ENCODE assay signal across 1 fruit fly cellular context in genomic region chr3R:16793935-16794589, dm6.
TF ChIP-seq lines count a peak whose summit lies in the region.

No protein-coding gene starts in this region.

TF ChIP-seq in whole organism, embryonic, 481 proteins besides CTCF, POLR2A, EP300 and RAD21 (continued from another document and continues in another):
- TF ChIP-seq CG7786 (GFP tag; optimal IDR thresholded peaks at IDR 0.05; lab: Kevin White, UChicago) (peak; percentile 4), Atf6 (GFP tag; IDR thresholded peaks at IDR 0.05; lab: Robert Waterston, UW) (0 out of 2 replicates have a peak, but pooled peaks have one; percentile 28), CG10565 (GFP tag; optimal IDR thresholded peaks at IDR 0.05; lab: Kevin White, UChicago) (no peak), GATAe (GFP tag; conservative IDR thresholded peaks at IDR 0.05; lab: Robert Waterston, UW) (no peak), Aef1 (GFP tag; IDR thresholded peaks at IDR 0.05; lab: Robert Waterston, UW) (no peak; the same call in 2 of the 3 replicates), CG9817 (tag; optimal IDR thresholded peaks at IDR 0.05; lab: Kevin White, UChicago) (peak; percentile 33), Camta (GFP tag; optimal IDR thresholded peaks at IDR 0.05; lab: Kevin White, UChicago) (no peak), Rfx (GFP tag; IDR thresholded peaks at IDR 0.05; lab: Robert Waterston, UW) (no peak), dan (GFP tag; IDR thresholded peaks at IDR 0.05; lab: Robert Waterston, UW) (no peak), CG10267 (tag; optimal IDR thresholded peaks at IDR 0.05; lab: Kevin White, UChicago) (peak; percentile 62), gsb-n (tag; optimal IDR thresholded peaks at IDR 0.05; lab: Kevin White, UChicago) (peak; percentile 44), CG32772 (GFP tag; IDR thresholded peaks at IDR 0.05; lab: Robert Waterston, UW) (no peak), Awh (GFP tag; IDR thresholded peaks at IDR 0.05; lab: Robert Waterston, UW) (no peak), YL-1 (GFP tag; optimal IDR thresholded peaks at IDR 0.05; lab: Kevin White, UChicago) (no peak), crp (GFP tag; optimal IDR thresholded peaks at IDR 0.05; lab: Kevin White, UChicago) (no peak), Sry-β (GFP tag; optimal IDR thresholded peaks at IDR 0.05; lab: Kevin White, UChicago) (no peak), MESR4 (GFP tag; optimal IDR thresholded peaks at IDR 0.05; lab: Kevin White, UChicago) (no peak), Xbp1 (GFP tag; optimal IDR thresholded peaks at IDR 0.05; lab: Kevin White, UChicago) (peak; percentile 49), CG14860 (GFP tag; IDR thresholded peaks at IDR 0.05; lab: Robert Waterston, UW; ENCODE audit: partially characterized antibody) (no peak), toy (GFP tag; IDR thresholded peaks at IDR 0.05; lab: Robert Waterston, UW) (no peak), CG3838 (GFP tag; optimal IDR thresholded peaks at IDR 0.05; lab: Kevin White, UChicago) (no peak), CG2120 (GFP tag; optimal IDR thresholded peaks at IDR 0.05; lab: Kevin White, UChicago) (peak; percentile 67), CG8290 (GFP tag; optimal IDR thresholded peaks at IDR 0.05; lab: Kevin White, UChicago) (no peak), CG8290 (tag; optimal IDR thresholded peaks at IDR 0.05; lab: Kevin White, UChicago) (no peak), scrt (GFP tag; optimal IDR thresholded peaks at IDR 0.05; lab: Kevin White, UChicago) (peak; percentile 56), CG15514 (GFP tag; optimal IDR thresholded peaks at IDR 0.05; lab: Kevin White, UChicago) (peak; percentile 54), CG14441 (GFP tag; IDR thresholded peaks at IDR 0.05; lab: Robert Waterston, UW) (0 out of 2 replicates have a peak, but pooled peaks have one; percentile 27), lilli (GFP tag; optimal IDR thresholded peaks at IDR 0.05; lab: Kevin White, UChicago) (peak; percentile 67), chinmo (GFP tag; IDR thresholded peaks at IDR 0.05; lab: Robert Waterston, UW; ENCODE audit: partially characterized antibody) (no peak), Atf3 (GFP tag; optimal IDR thresholded peaks at IDR 0.05; lab: Kevin White, UChicago) (no peak), CG4404 (GFP tag; IDR thresholded peaks at IDR 0.05; lab: Robert Waterston, UW) (no peak; the same call in 1 of the 2 replicates), CG31388 (GFP tag; optimal IDR thresholded peaks at IDR 0.05; lab: Kevin White, UChicago) (no peak), gce (GFP tag; IDR thresholded peaks at IDR 0.05; lab: Robert Waterston, UW) (no peak), B-H2 (GFP tag; optimal IDR thresholded peaks at IDR 0.05; lab: Kevin White, UChicago) (peak; percentile 13), mirr (GFP tag; optimal IDR thresholded peaks at IDR 0.05; lab: Kevin White, UChicago) (no peak), Oaz (GFP tag; IDR thresholded peaks at IDR 0.05; lab: Robert Waterston, UW) (no peak; the same call in 1 of the 2 replicates), CG17328 (GFP tag; IDR thresholded peaks at IDR 0.05; lab: Robert Waterston, UW) (no peak), inv (GFP tag; IDR thresholded peaks at IDR 0.05; lab: Robert Waterston, UW; ENCODE audit: partially characterized antibody) (no peak), CHES-1-like (GFP tag; optimal IDR thresholded peaks at IDR 0.05; lab: Kevin White, UChicago) (peak; percentile 0), CG12299 (tag; optimal IDR thresholded peaks at IDR 0.05; lab: Kevin White, UChicago) (peak; percentile 20), CG4360 (GFP tag; IDR thresholded peaks at IDR 0.05; lab: Robert Waterston, UW) (no peak), abd-A (tag; optimal IDR thresholded peaks at IDR 0.05; lab: Kevin White, UChicago) (peak; percentile 99), ro (GFP tag; IDR thresholded peaks at IDR 0.05; lab: Robert Waterston, UW) (no peak), Sox100B (GFP tag; optimal IDR thresholded peaks at IDR 0.05; lab: Kevin White, UChicago) (peak; percentile 68), CG31365 (tag; optimal IDR thresholded peaks at IDR 0.05; lab: Kevin White, UChicago) (no peak), repo (GFP tag; optimal IDR thresholded peaks at IDR 0.05; lab: Kevin White, UChicago) (no peak), CG32767 (GFP tag; IDR thresholded peaks at IDR 0.05; lab: Robert Waterston, UW) (0 out of 2 replicates have a peak, but pooled peaks have one; percentile 25), slou (GFP tag; optimal IDR thresholded peaks at IDR 0.05; lab: Kevin White, UChicago) (no peak), vfl (GFP tag; optimal IDR thresholded peaks at IDR 0.05; lab: Kevin White, UChicago) (peak; percentile 14), ATbp (GFP tag; optimal IDR thresholded peaks at IDR 0.05; lab: Kevin White, UChicago) (peak; percentile 52), CG6683 (GFP tag; optimal IDR thresholded peaks at IDR 0.05; lab: Kevin White, UChicago) (peak; percentile 30), CG10321 (GFP tag; IDR thresholded peaks at IDR 0.05; lab: Robert Waterston, UW) (no peak), CG8924 (tag; optimal IDR thresholded peaks at IDR 0.05; lab: Kevin White, UChicago) (peak; percentile 74), H15 (GFP tag; IDR thresholded peaks at IDR 0.05; lab: Robert Waterston, UW) (no peak), CG11723 (GFP tag; optimal IDR thresholded peaks at IDR 0.05; lab: Kevin White, UChicago) (peak; percentile 15), NC2β (GFP tag; optimal IDR thresholded peaks at IDR 0.05; lab: Kevin White, UChicago) (no peak), NK7.1 (GFP tag; optimal IDR thresholded peaks at IDR 0.05; lab: Kevin White, UChicago) (peak; percentile 11), CG17912 (GFP tag; optimal IDR thresholded peaks at IDR 0.05; lab: Kevin White, UChicago) (no peak), zfh1 (GFP tag; IDR thresholded peaks at IDR 0.05; lab: Robert Waterston, UW) (no peak), CG5180 (GFP tag; optimal IDR thresholded peaks at IDR 0.05; lab: Kevin White, UChicago) (peak; percentile 15), dati (GFP tag; IDR thresholded peaks at IDR 0.05; lab: Robert Waterston, UW) (no peak), CG10543 (GFP tag; optimal IDR thresholded peaks at IDR 0.05; lab: Kevin White, UChicago) (peak; percentile 33), CG9932 (GFP tag; IDR thresholded peaks at IDR 0.05; lab: Robert Waterston, UW) (no peak), da (GFP tag; optimal IDR thresholded peaks at IDR 0.05; lab: Kevin White, UChicago) (no peak), ham (GFP tag; IDR thresholded peaks at IDR 0.05; lab: Robert Waterston, UW) (no peak), CG6272 (GFP tag; IDR thresholded peaks at IDR 0.05; lab: Robert Waterston, UW) (no peak), kni (GFP tag; optimal IDR thresholded peaks at IDR 0.05; lab: Kevin White, UChicago) (no peak), CG2202 (tag; optimal IDR thresholded peaks at IDR 0.05; lab: Kevin White, UChicago) (peak; percentile 22), CG14710 (tag; optimal IDR thresholded peaks at IDR 0.05; lab: Kevin White, UChicago) (peak; percentile 62), CG2875 (GFP tag; optimal IDR thresholded peaks at IDR 0.05; lab: Kevin White, UChicago) (peak; percentile 22), pho (GFP tag; optimal IDR thresholded peaks at IDR 0.05; lab: Kevin White, UChicago) (peak; percentile 20), CG2712 (tag; optimal IDR thresholded peaks at IDR 0.05; lab: Kevin White, UChicago) (peak; percentile 78), Bdp1 (GFP tag; optimal IDR thresholded peaks at IDR 0.05; lab: Kevin White, UChicago) (no peak), CG6689 (GFP tag; IDR thresholded peaks at IDR 0.05; lab: Robert Waterston, UW) (peak; percentile 44; the same call in 1 of the 2 replicates), Poxn (GFP tag; IDR thresholded peaks at IDR 0.05; lab: Robert Waterston, UW) (no peak), CG9727 (GFP tag; optimal IDR thresholded peaks at IDR 0.05; lab: Kevin White, UChicago) (peak; percentile 74), ab (GFP tag; optimal IDR thresholded peaks at IDR 0.05; lab: Kevin White, UChicago) (no peak), klu (GFP tag; IDR thresholded peaks at IDR 0.05; lab: Robert Waterston, UW) (no peak), lbe (GFP tag; optimal IDR thresholded peaks at IDR 0.05; lab: Kevin White, UChicago) (no peak), sisA (GFP tag; IDR thresholded peaks at IDR 0.05; lab: Robert Waterston, UW) (peak; percentile 7; the same call in 1 of the 2 replicates), eve (GFP tag; optimal IDR thresholded peaks at IDR 0.05; lab: Kevin White, UChicago) (peak in 1 of 2 experiments; percentile 37), croc (GFP tag; conservative IDR thresholded peaks at IDR 0.05; lab: Robert Waterston, UW) (peak; percentile 16; the same call in 1 of the 3 replicates), Myb (GFP tag; optimal IDR thresholded peaks at IDR 0.05; lab: Kevin White, UChicago) (peak; percentile 12), CG7839 (tag; optimal IDR thresholded peaks at IDR 0.05; lab: Kevin White, UChicago) (peak; percentile 67), CG10654 (GFP tag; optimal IDR thresholded peaks at IDR 0.05; lab: Kevin White, UChicago) (peak; percentile 24), CG16779 (GFP tag; IDR thresholded peaks at IDR 0.05; lab: Robert Waterston, UW) (no peak), fru (optimal IDR thresholded peaks at IDR 0.05; lab: Kevin White, UChicago) (no peak), her (GFP tag; optimal IDR thresholded peaks at IDR 0.05; lab: Kevin White, UChicago) (no peak), nau (GFP tag; optimal IDR thresholded peaks at IDR 0.05; lab: Kevin White, UChicago) (peak; percentile 20), BEAF-32 (GFP tag; optimal IDR thresholded peaks at IDR 0.05; lab: Kevin White, UChicago) (no peak), sc (optimal IDR thresholded peaks at IDR 0.05; lab: Kevin White, UChicago) (no peak), sc (GFP tag; optimal IDR thresholded peaks at IDR 0.05; lab: Kevin White, UChicago) (peak; percentile 46), CG8089 (GFP tag; optimal IDR thresholded peaks at IDR 0.05; lab: Kevin White, UChicago) (no peak), Rx (GFP tag; IDR thresholded peaks at IDR 0.05; lab: Robert Waterston, UW) (peak; percentile 16; the same call in 1 of the 2 replicates), Pdp1 (GFP tag; optimal IDR thresholded peaks at IDR 0.05; lab: Kevin White, UChicago) (no peak), CG4854 (GFP tag; optimal IDR thresholded peaks at IDR 0.05; lab: Kevin White, UChicago) (no peak), psq (GFP tag; optimal IDR thresholded peaks at IDR 0.05; lab: Kevin White, UChicago) (no peak), gro (GFP tag; optimal IDR thresholded peaks at IDR 0.05; lab: Kevin White, UChicago) (no peak), Dip2 (GFP tag; IDR thresholded peaks at IDR 0.05; lab: Robert Waterston, UW) (no peak), chif (GFP tag; optimal IDR thresholded peaks at IDR 0.05; lab: Kevin White, UChicago) (peak; percentile 26 to 45), dmrt11E (tag; optimal IDR thresholded peaks at IDR 0.05; lab: Kevin White, UChicago) (peak; percentile 67), twi (tag; optimal IDR thresholded peaks at IDR 0.05; lab: Kevin White, UChicago) (peak; percentile 22), grn (GFP tag; optimal IDR thresholded peaks at IDR 0.05; lab: Kevin White, UChicago) (no peak), run (tag; optimal IDR thresholded peaks at IDR 0.05; lab: Kevin White, UChicago) (no peak), Taf1 (GFP tag; IDR thresholded peaks at IDR 0.05; lab: Robert Waterston, UW) (no peak), dmrt99B (tag; optimal IDR thresholded peaks at IDR 0.05; lab: Kevin White, UChicago) (peak; percentile 76), CG9876 (GFP tag; optimal IDR thresholded peaks at IDR 0.05; lab: Kevin White, UChicago) (no peak), CG12155 (GFP tag; optimal IDR thresholded peaks at IDR 0.05; lab: Kevin White, UChicago) (peak; percentile 15), lov (optimal IDR thresholded peaks at IDR 0.05; lab: Kevin White, UChicago) (no peak), lov (GFP tag; IDR thresholded peaks at IDR 0.05; lab: Robert Waterston, UW) (no peak), row (GFP tag; IDR thresholded peaks at IDR 0.05; lab: Robert Waterston, UW) (peak; percentile 52; the same call in 2 of the 3 replicates), so (GFP tag; IDR thresholded peaks at IDR 0.05; lab: Robert Waterston, UW) (no peak), Doc3 (GFP tag; IDR thresholded peaks at IDR 0.05; lab: Robert Waterston, UW; ENCODE audit: partially characterized antibody) (no peak), cg (GFP tag; optimal IDR thresholded peaks at IDR 0.05; lab: Kevin White, UChicago) (no peak), CG42726 (GFP tag; IDR thresholded peaks at IDR 0.05; lab: Robert Waterston, UW; ENCODE audit: partially characterized antibody) (no peak), Nf-YA (GFP tag; IDR thresholded peaks at IDR 0.05; lab: Robert Waterston, UW) (no peak), Kr (GFP tag; optimal IDR thresholded peaks at IDR 0.05; lab: Kevin White, UChicago) (no peak), Eip74EF (GFP tag; optimal IDR thresholded peaks at IDR 0.05; lab: Kevin White, UChicago) (peak in 1 of 2 experiments; percentile 16), B-H1 (GFP tag; IDR thresholded peaks at IDR 0.05; lab: Robert Waterston, UW) (no peak), gsb (GFP tag; IDR thresholded peaks at IDR 0.05; lab: Robert Waterston, UW) (no peak), z (GFP tag; IDR thresholded peaks at IDR 0.05; lab: Robert Waterston, UW) (no peak), CG6813 (GFP tag; optimal IDR thresholded peaks at IDR 0.05; lab: Kevin White, UChicago) (peak; percentile 54), Spps (tag; optimal IDR thresholded peaks at IDR 0.05; lab: Kevin White, UChicago) (peak; percentile 22), CG10462 (GFP tag; optimal IDR thresholded peaks at IDR 0.05; lab: Kevin White, UChicago) (no peak), Hmr (GFP tag; optimal IDR thresholded peaks at IDR 0.05; lab: Kevin White, UChicago) (peak; percentile 76), mld (GFP tag; IDR thresholded peaks at IDR 0.05; lab: Robert Waterston, UW; ENCODE audit: partially characterized antibody) (no peak), CG9437 (GFP tag; optimal IDR thresholded peaks at IDR 0.05; lab: Kevin White, UChicago) (peak; percentile 42), emc (GFP tag; optimal IDR thresholded peaks at IDR 0.05; lab: Kevin White, UChicago) (no peak), tio (GFP tag; optimal IDR thresholded peaks at IDR 0.05; lab: Kevin White, UChicago) (peak; percentile 55), Gsc (GFP tag; IDR thresholded peaks at IDR 0.05; lab: Robert Waterston, UW) (no peak), CG1792 (GFP tag; optimal IDR thresholded peaks at IDR 0.05; lab: Kevin White, UChicago) (no peak), pfk (GFP tag; optimal IDR thresholded peaks at IDR 0.05; lab: Kevin White, UChicago) (no peak), CG16863 (GFP tag; optimal IDR thresholded peaks at IDR 0.05; lab: Kevin White, UChicago) (no peak), ranshi (GFP tag; IDR thresholded peaks at IDR 0.05; lab: Robert Waterston, UW) (no peak), CG6791 (GFP tag; IDR thresholded peaks at IDR 0.05; lab: Robert Waterston, UW; ENCODE audit: partially characterized antibody) (no peak)
